Worm (Caenorhabditis elegans) whole organism, late embryonic: ENCODE measurements around the gene T12C9.7.
A peak's percentile ranks its signal among the peaks of the same experiment; 100 is the strongest.

ENCODE experiments used
- hlh-30 ChIP-seq: sonication (generic microtip); optimal IDR thresholded peaks from 2 replicates; lab custom pipeline; 2017; ENCODE audit warnings: antibody characterized with exemption, missing genetic modification characterization, missing compliant biosample characterization; ENCODE audit not compliant: insufficient read depth
- nfya-1 ChIP-seq: sonication (generic microtip); optimal IDR thresholded peaks from 2 replicates; lab custom pipeline; 2017; ENCODE audit warnings: missing genetic modification characterization, mild to moderate bottlenecking, missing compliant biosample characterization, antibody characterized with exemption, moderate library complexity
- nhr-11 ChIP-seq: fragments of 150-350 bp; optimal IDR thresholded peaks from 2 replicates; lab custom pipeline; 2014; ENCODE audit warnings: missing biosample characterization, missing genetic modification characterization
- unc-55 ChIP-seq: sonication (generic microtip); optimal IDR thresholded peaks from 2 replicates; lab custom pipeline; 2017; ENCODE audit warnings: missing biosample characterization, missing genetic modification reagents, missing genetic modification characterization

T12C9.7 gene

ce11 chrII:4409650-4410049, 51.1 kb downstream of the T12C9.7 start:
- TF ChIP-seq hlh-30: no peak
- no peak for TF ChIP-seq unc-55 (GFP tag; lab: Kevin White, UChicago)
- peak; percentile 88 for TF ChIP-seq nfya-1 (tag; lab: Kevin White, UChicago)
- TF ChIP-seq nhr-11 (tag; lab: Kevin White, UChicago): no peak
